Worm (Caenorhabditis elegans) whole organism, L2 larva: Measurements from ENCODE around the gene oig-2.

Experiments
- C34F6.9 ChIP-seq: fragments of 150-350 bp; optimal IDR thresholded peaks from 2 replicates; lab custom pipeline; 2014; ENCODE audit warnings: missing biosample characterization, missing genetic modification characterization
- F13H6.1 ChIP-seq: sonication (generic microtip); optimal IDR thresholded peaks from 2 replicates; lab custom pipeline; 2016; ENCODE audit warnings: missing genetic modification characterization, missing compliant biosample characterization
- R02D3.7 ChIP-seq: fragments of 150-350 bp; optimal IDR thresholded peaks from 2 replicates; lab custom pipeline; 2014; ENCODE audit warnings: missing biosample characterization, missing genetic modification characterization
- alr-1 ChIP-seq: fragments of 150-350 bp; optimal IDR thresholded peaks from 2 replicates; lab custom pipeline; 2014; ENCODE audit warnings: missing biosample characterization, missing genetic modification characterization
- aly-2 ChIP-seq: fragments of 150-350 bp; optimal IDR thresholded peaks from 2 replicates; lab custom pipeline; 2014; ENCODE audit warnings: missing biosample characterization, missing genetic modification characterization
- ama-1 ChIP-seq: fragments of 150-350 bp; optimal IDR thresholded peaks from 2 replicates; lab custom pipeline; 2018; ENCODE audit warnings: inconsistent platforms
- ceh-16 ChIP-seq: fragments of 150-350 bp; optimal IDR thresholded peaks from 2 replicates; lab custom pipeline; 2014; ENCODE audit warnings: missing biosample characterization, missing genetic modification characterization
- ceh-82 ChIP-seq: fragments of 150-350 bp; optimal IDR thresholded peaks from 2 replicates; lab custom pipeline; 2014; ENCODE audit warnings: missing biosample characterization, missing genetic modification characterization
- dmd-4 ChIP-seq: sonication (generic microtip); optimal IDR thresholded peaks from 2 replicates; lab custom pipeline; 2017; ENCODE audit warnings: missing biosample characterization, missing genetic modification characterization
- egl-27 ChIP-seq: sonication (generic microtip); optimal IDR thresholded peaks from 3 replicates; lab custom pipeline; 2017; ENCODE audit warnings: missing biosample characterization, missing genetic modification reagents, missing genetic modification characterization
- elt-1 ChIP-seq: fragments of 150-350 bp; optimal IDR thresholded peaks from 2 replicates; lab custom pipeline; 2014; ENCODE audit warnings: missing biosample characterization, missing genetic modification characterization
- elt-3 ChIP-seq: sonication (generic microtip); optimal IDR thresholded peaks from 2 replicates; lab custom pipeline; 2017; ENCODE audit warnings: missing biosample characterization, missing genetic modification characterization
- gmeb-1 ChIP-seq: fragments of 150-350 bp; optimal IDR thresholded peaks from 2 replicates; lab custom pipeline; 2014; ENCODE audit warnings: missing biosample characterization, missing genetic modification characterization
- lin-11 ChIP-seq: fragments of 150-350 bp; sonication (generic microtip); optimal IDR thresholded peaks from 2 replicates; lab custom pipeline; 2014; ENCODE audit warnings: missing biosample characterization, missing genetic modification characterization, inconsistent platforms, mixed read lengths
- lin-13 ChIP-seq: fragments of 150-350 bp; optimal IDR thresholded peaks from 2 replicates; lab custom pipeline; 2014; ENCODE audit warnings: missing biosample characterization, missing genetic modification reagents, missing genetic modification characterization
- lin-39 ChIP-seq: fragments of 150-350 bp; optimal IDR thresholded peaks from 2 replicates; lab custom pipeline; 2014; ENCODE audit warnings: missing biosample characterization, missing genetic modification reagents, missing genetic modification characterization
- lsy-2 ChIP-seq, 2 experiments: fragments of 150-350 bp in 1 of 2; sonication (generic microtip) in 1 of 2; optimal IDR thresholded peaks; 2 replicates each; lab custom pipeline; 2014 to 2017; ENCODE audit warnings: missing biosample characterization in 2 of 2, missing genetic modification characterization in 2 of 2
- mab-5 ChIP-seq: fragments of 150-350 bp; optimal IDR thresholded peaks from 2 replicates; lab custom pipeline; 2014; ENCODE audit warnings: missing biosample characterization, missing genetic modification characterization
- mbf-1 ChIP-seq: sonication (generic microtip); optimal IDR thresholded peaks from 2 replicates; lab custom pipeline; 2017; ENCODE audit warnings: missing biosample characterization, missing genetic modification characterization
- mdl-1 ChIP-seq, 2 experiments: fragments of 150-350 bp in 1 of 2; sonication (generic microtip) in 1 of 2; optimal IDR thresholded peaks; 2 replicates each; lab custom pipeline; 2017; ENCODE audit warnings: missing biosample characterization in 2 of 2, missing genetic modification characterization in 2 of 2
- nhr-10 ChIP-seq: sonication (generic microtip); optimal IDR thresholded peaks from 2 replicates; lab custom pipeline; 2017; ENCODE audit warnings: missing biosample characterization, missing genetic modification characterization
- nhr-12 ChIP-seq: fragments of 150-350 bp; optimal IDR thresholded peaks from 2 replicates; lab custom pipeline; 2014; ENCODE audit warnings: missing biosample characterization, missing genetic modification characterization
- nhr-21 ChIP-seq: fragments of 150-350 bp; optimal IDR thresholded peaks from 2 replicates; lab custom pipeline; 2014; ENCODE audit warnings: missing biosample characterization, missing genetic modification characterization
- nhr-23 ChIP-seq: fragments of 150-350 bp; optimal IDR thresholded peaks from 2 replicates; lab custom pipeline; 2014; ENCODE audit warnings: missing biosample characterization, missing genetic modification reagents, missing genetic modification characterization
- nhr-237 ChIP-seq: fragments of 150-350 bp; optimal IDR thresholded peaks from 2 replicates; lab custom pipeline; 2014; ENCODE audit warnings: missing biosample characterization, missing genetic modification characterization
- nhr-25 ChIP-seq: fragments of 150-350 bp; sonication (generic microtip); optimal IDR thresholded peaks from 3 replicates; lab custom pipeline; 2014; ENCODE audit warnings: missing biosample characterization, missing genetic modification characterization
- nhr-6 ChIP-seq: fragments of 150-350 bp; optimal IDR thresholded peaks from 2 replicates; lab custom pipeline; 2014; ENCODE audit warnings: missing biosample characterization, missing genetic modification characterization
- nhr-77 ChIP-seq: fragments of 150-350 bp; optimal IDR thresholded peaks from 2 replicates; lab custom pipeline; 2014; ENCODE audit warnings: missing biosample characterization, missing genetic modification characterization
- peb-1 ChIP-seq: fragments of 150-350 bp; optimal IDR thresholded peaks from 2 replicates; lab custom pipeline; 2014; ENCODE audit warnings: missing biosample characterization, missing genetic modification characterization
- sem-4 ChIP-seq: fragments of 150-350 bp; optimal IDR thresholded peaks from 2 replicates; lab custom pipeline; 2014; ENCODE audit warnings: missing biosample characterization, missing genetic modification reagents, missing genetic modification characterization
- skn-1 ChIP-seq: sonication (generic microtip); optimal IDR thresholded peaks from 2 replicates; lab custom pipeline; 2017; ENCODE audit warnings: missing biosample characterization, missing genetic modification characterization
- sma-3 ChIP-seq: sonication (generic microtip); optimal IDR thresholded peaks from 2 replicates; lab custom pipeline; 2016; ENCODE audit warnings: missing genetic modification reagents, missing genetic modification characterization, missing compliant biosample characterization
- unc-55 ChIP-seq: fragments of 150-350 bp; sonication (generic microtip); optimal IDR thresholded peaks from 3 replicates; lab custom pipeline; 2014; ENCODE audit warnings: missing biosample characterization, missing genetic modification reagents, missing genetic modification characterization
- unc-62 ChIP-seq: fragments of 150-350 bp; optimal IDR thresholded peaks from 2 replicates; lab custom pipeline; 2014; ENCODE audit warnings: missing biosample characterization, missing genetic modification reagents, missing genetic modification characterization
- zag-1 ChIP-seq: fragments of 150-350 bp; optimal IDR thresholded peaks from 2 replicates; lab custom pipeline; 2014; ENCODE audit warnings: missing biosample characterization, missing genetic modification characterization
- ztf-1 ChIP-seq: fragments of 200-800 bp; sonication (Bioruptor generic); conservative IDR thresholded peaks from 2 replicates; pipeline ENCODE4 v1.3.6; 2022; ENCODE audit warnings: missing genetic modification characterization, missing compliant biosample characterization
- ztf-11 ChIP-seq: sonication (generic microtip); optimal IDR thresholded peaks from 2 replicates; lab custom pipeline; 2017; ENCODE audit warnings: missing biosample characterization, missing genetic modification characterization
- ztf-4 ChIP-seq: fragments of 150-350 bp; optimal IDR thresholded peaks from 2 replicates; lab custom pipeline; 2014; ENCODE audit warnings: missing biosample characterization, missing genetic modification characterization

The oig-2 gene

DNA sequence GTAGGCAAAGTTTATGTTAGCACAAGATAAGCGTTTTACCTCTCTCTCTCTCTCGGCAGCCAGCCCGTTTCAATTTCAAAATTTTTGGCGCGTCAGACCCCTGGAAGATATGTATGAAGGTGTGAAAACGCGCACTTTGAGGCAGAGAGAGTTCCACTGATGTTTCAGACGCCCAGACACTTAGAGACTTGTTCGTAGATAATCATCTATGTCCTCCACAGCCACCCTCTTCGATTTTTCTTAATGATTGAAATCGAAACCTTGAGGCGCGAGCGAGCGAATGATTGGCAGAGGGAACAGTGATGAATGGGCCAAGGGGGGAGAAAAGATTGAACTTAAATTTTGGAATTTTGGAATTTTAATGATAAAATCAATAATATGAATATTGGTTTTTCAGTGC, 16.4 kb downstream of the oig-2 start:
- TF ChIP-seq peb-1 (no peak), ztf-4 (no peak), aly-2 (tag; lab: Kevin White, UChicago) (no peak), lin-13 (no peak), sem-4 (tag; lab: Kevin White, UChicago) (no peak), ceh-82 (tag; lab: Kevin White, UChicago) (no peak), ceh-16 (tag; lab: Kevin White, UChicago) (peak; percentile 92), nhr-23 (no peak), nhr-12 (tag; lab: Kevin White, UChicago) (no peak), nhr-25 (tag; lab: Kevin White, UChicago) (peak; percentile 41), dmd-4 (tag; lab: Kevin White, UChicago) (no peak), mdl-1 (tag; optimal IDR thresholded peaks at IDR 0.05; lab: Kevin White, UChicago) (no peak), C34F6.9 (tag; lab: Kevin White, UChicago) (no peak), ztf-11 (tag; lab: Kevin White, UChicago) (no peak), lin-11 (no peak), ztf-1 (GFP tag; lab: Robert Waterston, UW) (no peak), skn-1 (tag; lab: Kevin White, UChicago) (no peak), R02D3.7 (tag; lab: Kevin White, UChicago) (no peak)

DNA sequence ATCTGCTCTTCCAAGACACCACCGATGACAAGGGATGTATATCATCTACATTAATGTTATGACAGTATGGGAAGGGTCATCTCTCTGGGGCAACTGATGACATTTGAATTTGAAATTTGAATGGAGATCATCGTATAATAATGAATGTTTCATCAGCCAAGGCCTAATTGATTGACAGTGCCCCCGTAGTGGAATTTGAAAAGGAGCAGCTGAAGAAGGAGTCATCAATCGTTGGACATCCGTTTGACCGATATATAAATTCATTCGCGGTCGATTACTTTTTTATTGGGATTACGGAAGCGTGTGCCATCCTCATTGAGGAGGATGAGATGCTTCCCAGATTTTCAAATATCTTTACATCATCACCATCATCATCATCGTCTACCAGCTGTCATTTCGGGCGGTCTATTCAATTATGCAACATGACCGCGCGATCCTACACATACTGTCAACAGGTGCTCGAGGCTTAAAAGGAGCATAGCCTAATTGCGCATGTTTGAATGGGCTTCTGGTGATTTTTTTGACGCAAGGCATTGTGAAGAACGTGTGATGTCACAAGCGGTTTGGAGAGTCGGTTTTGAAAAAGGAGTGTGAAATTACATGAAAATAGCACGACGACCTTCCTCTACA, 16.9 kb downstream of the oig-2 start:
- TF ChIP-seq sem-4 (tag; lab: Kevin White, UChicago): no peak
- no peak for TF ChIP-seq egl-27 (tag; lab: Kevin White, UChicago)
- TF ChIP-seq mbf-1: no peak
- no peak for TF ChIP-seq zag-1 (tag; lab: Kevin White, UChicago)
- no peak for TF ChIP-seq unc-62 (GFP tag; lab: Kevin White, UChicago)
- no peak for TF ChIP-seq nhr-23
- TF ChIP-seq ztf-11 (tag; lab: Kevin White, UChicago): no peak
- no peak for TF ChIP-seq elt-1
- TF ChIP-seq ztf-1 (GFP tag; lab: Robert Waterston, UW): no peak
- TF ChIP-seq ztf-4: no peak
- TF ChIP-seq lin-13: no peak
- no peak for TF ChIP-seq lin-11
- TF ChIP-seq nhr-237: no peak
- no peak for TF ChIP-seq nhr-77
- no peak for TF ChIP-seq unc-55
- TF ChIP-seq gmeb-1: no peak
- no peak for TF ChIP-seq F13H6.1
- no peak for TF ChIP-seq skn-1 (tag; lab: Kevin White, UChicago)
- TF ChIP-seq nhr-21 (tag; lab: Kevin White, UChicago): no peak
- TF ChIP-seq, all 48 proteins: peak for 0

DNA sequence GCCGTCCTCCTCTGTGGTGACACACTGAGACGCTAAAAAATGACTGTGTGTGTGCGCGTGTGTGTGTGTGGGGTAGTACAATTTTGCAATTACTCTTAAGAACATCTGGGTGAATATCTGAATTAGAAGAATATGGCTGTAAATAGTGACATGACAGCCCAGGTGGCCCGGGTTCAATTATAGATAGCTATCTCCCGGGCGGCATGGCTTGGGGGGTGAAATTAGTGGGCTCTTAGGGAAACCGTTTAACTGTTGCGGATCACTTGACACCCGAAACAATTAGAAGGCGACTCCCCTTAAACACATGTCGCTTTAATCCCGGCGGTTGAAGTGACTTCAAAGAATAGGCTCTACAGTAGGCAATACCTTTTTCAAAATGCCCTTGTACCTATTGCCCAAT, 17.8 kb downstream of the oig-2 start:
- TF ChIP-seq ztf-11 (tag; lab: Kevin White, UChicago) (no peak), nhr-10 (tag; lab: Kevin White, UChicago) (no peak), nhr-6 (tag; lab: Kevin White, UChicago) (no peak), mbf-1 (no peak), lsy-2 (tag; optimal IDR thresholded peaks at IDR 0.05; lab: Kevin White, UChicago) (no peak), sma-3 (GFP tag; lab: Kevin White, UChicago) (no peak), nhr-23 (no peak), egl-27 (tag; lab: Kevin White, UChicago) (no peak), ceh-16 (tag; lab: Kevin White, UChicago) (no peak), lin-39 (tag; lab: Kevin White, UChicago) (no peak), gmeb-1 (no peak), mab-5 (tag; lab: Kevin White, UChicago) (no peak), nhr-237 (no peak), nhr-21 (tag; lab: Kevin White, UChicago) (no peak), mdl-1 (tag; optimal IDR thresholded peaks at IDR 0.05; lab: Kevin White, UChicago) (no peak), dmd-4 (tag; lab: Kevin White, UChicago) (no peak), lin-11 (no peak)

DNA sequence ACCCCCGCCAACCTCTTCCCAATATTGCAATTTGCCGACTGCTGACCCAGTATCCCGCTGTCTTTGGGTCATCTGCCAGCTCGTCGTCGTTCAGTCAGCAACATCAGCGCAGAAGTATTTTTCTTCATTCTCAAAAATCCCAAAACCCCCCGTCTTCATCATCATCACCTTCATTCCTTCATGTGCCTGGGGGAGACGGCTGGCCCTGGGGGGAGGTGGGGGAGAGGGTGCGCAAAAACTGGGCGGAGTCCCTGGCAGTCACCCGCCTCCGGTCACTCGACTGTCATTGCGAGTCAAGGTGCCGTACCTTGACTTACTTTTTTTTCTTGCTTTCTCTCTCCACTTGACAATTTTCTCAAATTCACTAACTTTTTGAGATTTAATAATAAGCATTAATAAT, 20.2 kb downstream of the oig-2 start:
- TF ChIP-seq ama-1 (lab: Kevin White, UChicago): no peak
- TF ChIP-seq alr-1 (tag; lab: Kevin White, UChicago): no peak
- TF ChIP-seq nhr-21 (tag; lab: Kevin White, UChicago): no peak
- TF ChIP-seq R02D3.7 (tag; lab: Kevin White, UChicago): no peak
- no peak for TF ChIP-seq lin-11
- no peak for TF ChIP-seq dmd-4 (tag; lab: Kevin White, UChicago)
- TF ChIP-seq nhr-23: no peak
- TF ChIP-seq mab-5 (tag; lab: Kevin White, UChicago): no peak
- no peak for TF ChIP-seq nhr-12 (tag; lab: Kevin White, UChicago)
- no peak for TF ChIP-seq elt-3
